Fruit fly (Drosophila melanogaster): ENCODE results near the gene dpr20.

dpr20 gene

dm6 chr3L:882236-882891 lies 25.3 kb upstream of the dpr20 start:
- no peak for TF ChIP-seq CG17806 (tag; optimal IDR thresholded peaks at IDR 0.05)
- TF ChIP-seq Pif1A (GFP tag; optimal IDR thresholded peaks at IDR 0.05): no peak
- no peak for TF ChIP-seq D1 (tag; optimal IDR thresholded peaks at IDR 0.05)
- no peak for TF ChIP-seq Ets98B (GFP tag; IDR thresholded peaks at IDR 0.05)
- no peak for TF ChIP-seq Pif1B (GFP tag; optimal IDR thresholded peaks at IDR 0.05)
- no peak for TF ChIP-seq CG14655 (GFP tag; optimal IDR thresholded peaks at IDR 0.05)
- TF ChIP-seq rn (GFP tag; IDR thresholded peaks at IDR 0.05): no peak
- TF ChIP-seq CG8159 (tag; optimal IDR thresholded peaks at IDR 0.05): no peak
- TF ChIP-seq CG9948 (tag; optimal IDR thresholded peaks at IDR 0.05): no peak

dm6 chr3L:881496-882235 lies 24.6 kb upstream of the dpr20 start, which contains the start of gene CG13907:
Gene CG13907 (minus strand): TSS chr3L:882013.
- TF ChIP-seq CG32121 (GFP tag; IDR thresholded peaks at IDR 0.05) (peak; percentile 29; the same call in 1 of the 2 replicates), EcR (GFP tag; optimal IDR thresholded peaks at IDR 0.05) (peak; percentile 12), CG9948 (tag; optimal IDR thresholded peaks at IDR 0.05) (no peak), CG8159 (tag; optimal IDR thresholded peaks at IDR 0.05) (no peak), CG13204 (GFP tag; optimal IDR thresholded peaks at IDR 0.05) (no peak), Pif1B (GFP tag; optimal IDR thresholded peaks at IDR 0.05) (no peak), Snoo (tag; optimal IDR thresholded peaks at IDR 0.05) (no peak), gl (tag; optimal IDR thresholded peaks at IDR 0.05) (no peak), Ets98B (GFP tag; IDR thresholded peaks at IDR 0.05) (no peak; the same call in 1 of the 2 replicates), rn (GFP tag; IDR thresholded peaks at IDR 0.05) (no peak), D1 (tag; optimal IDR thresholded peaks at IDR 0.05) (no peak), CG8301 (tag; optimal IDR thresholded peaks at IDR 0.05) (no peak), CG14655 (GFP tag; optimal IDR thresholded peaks at IDR 0.05) (no peak), CG12605 (GFP tag; IDR thresholded peaks at IDR 0.05) (peak; percentile 47; the same call in 1 of the 2 replicates), Pif1A (GFP tag; optimal IDR thresholded peaks at IDR 0.05) (peak; percentile 5), CG4496 (GFP tag; IDR thresholded peaks at IDR 0.05) (peak; percentile 52; the same call in 2 of the 3 replicates), CG17806 (tag; optimal IDR thresholded peaks at IDR 0.05) (no peak), CG10348 (GFP tag; IDR thresholded peaks at IDR 0.05) (no peak), fd96Ca (GFP tag; IDR thresholded peaks at IDR 0.05) (no peak)

dm6 chr3L:880851-881250 lies 23.8 kb upstream of the dpr20 start:
- no peak for TF ChIP-seq fd96Ca (GFP tag; IDR thresholded peaks at IDR 0.05)
- TF ChIP-seq Pif1A (GFP tag; optimal IDR thresholded peaks at IDR 0.05): no peak
- TF ChIP-seq EcR (GFP tag; optimal IDR thresholded peaks at IDR 0.05): peak; percentile 34
- TF ChIP-seq CG4496 (GFP tag; IDR thresholded peaks at IDR 0.05): peak; percentile 62
- no peak for TF ChIP-seq CG10348 (GFP tag; IDR thresholded peaks at IDR 0.05)
- peak; percentile 8 for TF ChIP-seq CG13204 (GFP tag; optimal IDR thresholded peaks at IDR 0.05)
- TF ChIP-seq CG12605 (GFP tag; IDR thresholded peaks at IDR 0.05): peak; percentile 40

- TF ChIP-seq fd96Ca (GFP tag; IDR thresholded peaks at IDR 0.05): no peak
- TF ChIP-seq D1 (tag; optimal IDR thresholded peaks at IDR 0.05): no peak
- TF ChIP-seq CG8301 (tag; optimal IDR thresholded peaks at IDR 0.05): no peak
- TF ChIP-seq rn (GFP tag; IDR thresholded peaks at IDR 0.05): no peak
- no peak for TF ChIP-seq CG12605 (GFP tag; IDR thresholded peaks at IDR 0.05)
- TF ChIP-seq Ets98B (GFP tag; IDR thresholded peaks at IDR 0.05): no peak
Observed at dm6 chr3L:876656-877055, 19.6 kb upstream of the dpr20 start.

- no peak for TF ChIP-seq CG4496 (GFP tag; IDR thresholded peaks at IDR 0.05)
- no peak for TF ChIP-seq EcR (GFP tag; optimal IDR thresholded peaks at IDR 0.05)
- TF ChIP-seq fd96Ca (GFP tag; IDR thresholded peaks at IDR 0.05): 0 out of 3 replicates have a peak, but pooled peaks have one; percentile 2
Observed at dm6 chr3L:876087-876486, 19.0 kb upstream of the dpr20 start.

- TF ChIP-seq CG15710 (tag; optimal IDR thresholded peaks at IDR 0.05) (no peak), fd96Ca (GFP tag; IDR thresholded peaks at IDR 0.05) (peak; percentile 47; the same call in 1 of the 3 replicates), CG4496 (GFP tag; IDR thresholded peaks at IDR 0.05) (0 out of 3 replicates have a peak, but pooled peaks have one; percentile 34), CG12605 (GFP tag; IDR thresholded peaks at IDR 0.05) (no peak), Pif1A (GFP tag; optimal IDR thresholded peaks at IDR 0.05) (no peak), CG8159 (tag; optimal IDR thresholded peaks at IDR 0.05) (no peak), CG8301 (tag; optimal IDR thresholded peaks at IDR 0.05) (peak; percentile 53), Ets98B (GFP tag; IDR thresholded peaks at IDR 0.05) (peak; percentile 21; the same call in 1 of the 2 replicates), Pif1B (GFP tag; optimal IDR thresholded peaks at IDR 0.05) (no peak), EcR (GFP tag; optimal IDR thresholded peaks at IDR 0.05) (peak; percentile 14), CG14655 (GFP tag; optimal IDR thresholded peaks at IDR 0.05) (peak; percentile 52), CG32121 (GFP tag; IDR thresholded peaks at IDR 0.05) (no peak; the same call in 1 of the 2 replicates)
Observed at dm6 chr3L:875416-876011, 18.5 kb upstream of the dpr20 start.

Data from whole organism, pupa.